Worm (Caenorhabditis elegans): ENCODE results near the gene K07B1.7.

DNA sequence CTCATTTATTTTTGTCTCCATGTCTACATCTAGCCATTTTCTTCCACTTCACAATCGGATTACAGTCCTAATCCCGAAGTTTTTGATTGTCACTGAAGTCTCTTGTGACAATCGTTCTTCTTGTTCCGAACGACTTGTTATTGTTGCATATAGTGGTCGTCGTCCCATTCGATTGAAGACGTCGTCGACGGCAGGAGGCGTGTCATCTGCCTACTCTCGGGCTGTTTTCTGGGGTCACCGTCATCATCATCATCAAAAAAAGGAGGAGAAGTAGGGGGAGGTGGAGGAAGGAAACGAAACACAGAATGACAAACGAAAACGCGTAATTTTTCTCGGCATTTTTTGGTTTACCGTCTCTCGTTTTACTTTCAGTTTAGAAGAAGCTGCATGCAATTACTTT is 41.6 kb downstream of the K07B1.7 start, which contains the start of gene F44A2.3:
- TF ChIP-seq dao-5 (tag; optimal IDR thresholded peaks at IDR 0.05) (no peak), W03F9.2 (tag; optimal IDR thresholded peaks at IDR 0.05) (no peak)

Data from whole organism, L4/young adult.